Worm (Caenorhabditis elegans): Measurements from ENCODE around the gene mnm-2.

Gene mnm-2

ce11 chrX:7416082-7416481 is 8.6 kb downstream of the mnm-2 start, which contains the start of gene C10A4.1:
TSS of gene C10A4.1 (plus strand) at chrX:7416382.
- no peak for TF ChIP-seq med-1 (GFP tag; optimal IDR thresholded peaks at IDR 0.05; ENCODE audit: insufficient read depth)
- TF ChIP-seq klf-2 (GFP tag; conservative IDR thresholded peaks at IDR 0.05) = no peak
- TF ChIP-seq ztf-29 (GFP tag; IDR thresholded peaks at IDR 0.05) = no peak
- no peak for TF ChIP-seq cog-1 (tag; optimal IDR thresholded peaks at IDR 0.05)
- TF ChIP-seq T22C8.4 (GFP tag; IDR thresholded peaks at IDR 0.05) = no peak
- no peak for TF ChIP-seq tab-1 (GFP tag; IDR thresholded peaks at IDR 0.05)
- no peak for TF ChIP-seq ref-1 (GFP tag; conservative IDR thresholded peaks at IDR 0.05)
- TF ChIP-seq ztf-23 (GFP tag; IDR thresholded peaks at IDR 0.05) = no peak
- TF ChIP-seq flt-1 (GFP tag; IDR thresholded peaks at IDR 0.05) = no peak

- TF ChIP-seq flt-1 (GFP tag; IDR thresholded peaks at IDR 0.05) = no peak
Observed at ce11 chrX:7415420-7415819, 9.3 kb downstream of the mnm-2 start, which contains the start of gene C10A4.7. TSS of gene C10A4.7 (minus strand) at chrX:7415520.

- no peak for TF ChIP-seq ref-1 (GFP tag; conservative IDR thresholded peaks at IDR 0.05)
- TF ChIP-seq ztf-29 (GFP tag; IDR thresholded peaks at IDR 0.05) = no peak
- TF ChIP-seq tab-1 (GFP tag; IDR thresholded peaks at IDR 0.05) = no peak
- TF ChIP-seq med-1 (GFP tag; optimal IDR thresholded peaks at IDR 0.05; ENCODE audit: insufficient read depth) = no peak
- no peak for TF ChIP-seq T22C8.4 (GFP tag; IDR thresholded peaks at IDR 0.05)
- no peak for TF ChIP-seq cog-1 (tag; optimal IDR thresholded peaks at IDR 0.05)
Observed at ce11 chrX:7409935-7410334, 14.8 kb downstream of the mnm-2 start, which contains the start of gene C10A4.2. TSS of gene C10A4.2 (plus strand) at chrX:7410235.

ce11 chrX:7409030-7409429 is 15.7 kb downstream of the mnm-2 start:
- no peak for TF ChIP-seq ref-1 (GFP tag; conservative IDR thresholded peaks at IDR 0.05)
- no peak for TF ChIP-seq T22C8.4 (GFP tag; IDR thresholded peaks at IDR 0.05)
- TF ChIP-seq tab-1 (GFP tag; IDR thresholded peaks at IDR 0.05) = no peak

- no peak for TF ChIP-seq tab-1 (GFP tag; IDR thresholded peaks at IDR 0.05)
- no peak for TF ChIP-seq T22C8.4 (GFP tag; IDR thresholded peaks at IDR 0.05)
- no peak for TF ChIP-seq flt-1 (GFP tag; IDR thresholded peaks at IDR 0.05)
- TF ChIP-seq cog-1 (tag; optimal IDR thresholded peaks at IDR 0.05) = no peak
- TF ChIP-seq med-1 (GFP tag; optimal IDR thresholded peaks at IDR 0.05; ENCODE audit: insufficient read depth) = no peak
- no peak for TF ChIP-seq ztf-29 (GFP tag; IDR thresholded peaks at IDR 0.05)
- TF ChIP-seq ztf-23 (GFP tag; IDR thresholded peaks at IDR 0.05) = no peak
- no peak for TF ChIP-seq klf-2 (GFP tag; conservative IDR thresholded peaks at IDR 0.05)
- TF ChIP-seq ref-1 (GFP tag; conservative IDR thresholded peaks at IDR 0.05) = no peak
Observed at ce11 chrX:7407749-7408148, 17.0 kb downstream of the mnm-2 start.

- no peak for TF ChIP-seq T22C8.4 (GFP tag; IDR thresholded peaks at IDR 0.05)
- no peak for TF ChIP-seq tab-1 (GFP tag; IDR thresholded peaks at IDR 0.05)
Observed at ce11 chrX:7405393-7405792, 19.3 kb downstream of the mnm-2 start, which contains the start of gene C10A4.3. TSS of gene C10A4.3 (plus strand) at chrX:7405693.

ce11 chrX:7404551-7404950 is 20.2 kb downstream of the mnm-2 start:
- TF ChIP-seq cog-1 (tag; optimal IDR thresholded peaks at IDR 0.05) = no peak

- TF ChIP-seq flt-1 (GFP tag; IDR thresholded peaks at IDR 0.05) (no peak), cog-1 (tag; optimal IDR thresholded peaks at IDR 0.05) (no peak), klf-2 (GFP tag; conservative IDR thresholded peaks at IDR 0.05) (no peak), ztf-23 (GFP tag; IDR thresholded peaks at IDR 0.05) (no peak), med-1 (GFP tag; optimal IDR thresholded peaks at IDR 0.05; ENCODE audit: insufficient read depth) (no peak), ref-1 (GFP tag; conservative IDR thresholded peaks at IDR 0.05) (no peak), tab-1 (GFP tag; IDR thresholded peaks at IDR 0.05) (no peak)
Observed at ce11 chrX:7400788-7401187, 23.9 kb downstream of the mnm-2 start, which contains the start of gene C10A4.4. TSS of gene C10A4.4 (plus strand) at chrX:7401088.

- TF ChIP-seq klf-2 (GFP tag; conservative IDR thresholded peaks at IDR 0.05) (no peak), cog-1 (tag; optimal IDR thresholded peaks at IDR 0.05) (no peak), flt-1 (GFP tag; IDR thresholded peaks at IDR 0.05) (no peak), ztf-29 (GFP tag; IDR thresholded peaks at IDR 0.05) (no peak), ztf-23 (GFP tag; IDR thresholded peaks at IDR 0.05) (no peak), ref-1 (GFP tag; conservative IDR thresholded peaks at IDR 0.05) (no peak), T22C8.4 (GFP tag; IDR thresholded peaks at IDR 0.05) (no peak), tab-1 (GFP tag; IDR thresholded peaks at IDR 0.05) (no peak), med-1 (GFP tag; optimal IDR thresholded peaks at IDR 0.05; ENCODE audit: insufficient read depth) (no peak)
Observed at ce11 chrX:7398584-7398983, 26.1 kb downstream of the mnm-2 start, which contains the start of gene C10A4.10. TSS of gene C10A4.10 (plus strand) at chrX:7398884.

- no peak for TF ChIP-seq cog-1 (tag; optimal IDR thresholded peaks at IDR 0.05)
- TF ChIP-seq med-1 (GFP tag; optimal IDR thresholded peaks at IDR 0.05; ENCODE audit: insufficient read depth) = no peak
- no peak for TF ChIP-seq ztf-23 (GFP tag; IDR thresholded peaks at IDR 0.05)
- no peak for TF ChIP-seq tab-1 (GFP tag; IDR thresholded peaks at IDR 0.05)
- no peak for TF ChIP-seq ztf-29 (GFP tag; IDR thresholded peaks at IDR 0.05)
- no peak for TF ChIP-seq flt-1 (GFP tag; IDR thresholded peaks at IDR 0.05)
- TF ChIP-seq klf-2 (GFP tag; conservative IDR thresholded peaks at IDR 0.05) = no peak
- TF ChIP-seq T22C8.4 (GFP tag; IDR thresholded peaks at IDR 0.05) = no peak
- no peak for TF ChIP-seq ref-1 (GFP tag; conservative IDR thresholded peaks at IDR 0.05)
Observed at ce11 chrX:7397935-7398334, 26.8 kb downstream of the mnm-2 start, which contains the start of gene C10A4.13. TSS of gene C10A4.13 (minus strand) at chrX:7398035.

ce11 chrX:7393167-7393566 is 31.5 kb downstream of the mnm-2 start, which contains the start of gene gad-2:
TSS of gene gad-2 (plus strand) at chrX:7393467.
- TF ChIP-seq T22C8.4 (GFP tag; IDR thresholded peaks at IDR 0.05) = no peak

All from whole organism, midembryonic.